Worm (Caenorhabditis elegans): Measurements from ENCODE around the gene lep-2.

- no peak for TF ChIP-seq nhr-28 (tag; optimal IDR thresholded peaks at IDR 0.05)
- no peak for TF ChIP-seq ama-1 (optimal IDR thresholded peaks at IDR 0.05)
- no peak for TF ChIP-seq nhr-12 (tag; optimal IDR thresholded peaks at IDR 0.05)
- no peak for TF ChIP-seq snpc-4 (tag; optimal IDR thresholded peaks at IDR 0.05)
- TF ChIP-seq pha-4 (tag; optimal IDR thresholded peaks at IDR 0.05), result no peak
- no peak for TF ChIP-seq nfya-1 (tag; optimal IDR thresholded peaks at IDR 0.05; ENCODE audit: insufficient read depth)
Measured at ce11 chrIV:949940-950592, 42.0 kb upstream of the lep-2 start.

All from whole organism, L3 larva.